Fruit fly (Drosophila melanogaster) whole organism, adult: Measurements from ENCODE around the gene CG15399.
A peak's percentile ranks its signal among the peaks of the same experiment; 100 is the strongest.

Experiments
- CG11617 ChIP-seq: fragments of 200-800 bp; sonication (Bioruptor generic); optimal IDR thresholded peaks from 2 replicates; lab custom pipeline; 2017; ENCODE audit warnings: mild to moderate bottlenecking, missing biosample characterization, missing genetic modification reagents, missing genetic modification characterization
- CG12768 ChIP-seq: fragments of 200-800 bp; sonication (Bioruptor generic); optimal IDR thresholded peaks from 2 replicates; lab custom pipeline; 2017; ENCODE audit warnings: missing biosample characterization, missing genetic modification characterization, mild to moderate bottlenecking, moderate library complexity, missing genetic modification reagents
- CG33017 ChIP-seq: fragments of 200-800 bp; sonication (Bioruptor generic); optimal IDR thresholded peaks from 2 replicates; lab custom pipeline; 2018; ENCODE audit warnings: missing biosample characterization, mild to moderate bottlenecking, missing genetic modification characterization, moderate library complexity
- CG5204 ChIP-seq: fragments of 200-800 bp; sonication (Bioruptor generic); optimal IDR thresholded peaks from 2 replicates; lab custom pipeline; 2016; ENCODE audit warnings: missing biosample characterization, missing genetic modification characterization
- CG7101 ChIP-seq: fragments of 200-800 bp; sonication (Bioruptor generic); optimal IDR thresholded peaks from 2 replicates; lab custom pipeline; 2018; ENCODE audit warnings: missing biosample characterization, mild to moderate bottlenecking, missing genetic modification characterization, moderate library complexity
- Clk ChIP-seq: fragments of 200-800 bp; sonication (Bioruptor generic); optimal IDR thresholded peaks from 2 replicates; lab custom pipeline; 2017; ENCODE audit warnings: missing biosample characterization, missing genetic modification characterization
- Crg-1 ChIP-seq: fragments of 200-800 bp; sonication (Bioruptor generic); optimal IDR thresholded peaks from 2 replicates; lab custom pipeline; 2016; ENCODE audit warnings: missing biosample characterization, missing genetic modification characterization
- cic ChIP-seq: fragments of 200-800 bp; sonication (Bioruptor generic); optimal IDR thresholded peaks from 2 replicates; lab custom pipeline; 2017; ENCODE audit warnings: missing biosample characterization, mild to moderate bottlenecking, missing genetic modification characterization, moderate library complexity
- kay ChIP-seq: fragments of 200-800 bp; sonication (Bioruptor generic); peaks from one replicate; lab custom pipeline; 2016; ENCODE audit warnings: missing biosample characterization, missing genetic modification characterization, borderline replicate concordance
- ovo ChIP-seq: fragments of 200-800 bp; sonication (Bioruptor generic); optimal IDR thresholded peaks from 2 replicates; lab custom pipeline; 2016; ENCODE audit warnings: missing biosample characterization, missing genetic modification characterization
- pad ChIP-seq: fragments of 200-800 bp; sonication (Bioruptor generic); optimal IDR thresholded peaks from 3 replicates; lab custom pipeline; 2017; ENCODE audit warnings: missing biosample characterization, missing genetic modification characterization, mild to moderate bottlenecking, moderate library complexity, missing genetic modification reagents

DNA sequence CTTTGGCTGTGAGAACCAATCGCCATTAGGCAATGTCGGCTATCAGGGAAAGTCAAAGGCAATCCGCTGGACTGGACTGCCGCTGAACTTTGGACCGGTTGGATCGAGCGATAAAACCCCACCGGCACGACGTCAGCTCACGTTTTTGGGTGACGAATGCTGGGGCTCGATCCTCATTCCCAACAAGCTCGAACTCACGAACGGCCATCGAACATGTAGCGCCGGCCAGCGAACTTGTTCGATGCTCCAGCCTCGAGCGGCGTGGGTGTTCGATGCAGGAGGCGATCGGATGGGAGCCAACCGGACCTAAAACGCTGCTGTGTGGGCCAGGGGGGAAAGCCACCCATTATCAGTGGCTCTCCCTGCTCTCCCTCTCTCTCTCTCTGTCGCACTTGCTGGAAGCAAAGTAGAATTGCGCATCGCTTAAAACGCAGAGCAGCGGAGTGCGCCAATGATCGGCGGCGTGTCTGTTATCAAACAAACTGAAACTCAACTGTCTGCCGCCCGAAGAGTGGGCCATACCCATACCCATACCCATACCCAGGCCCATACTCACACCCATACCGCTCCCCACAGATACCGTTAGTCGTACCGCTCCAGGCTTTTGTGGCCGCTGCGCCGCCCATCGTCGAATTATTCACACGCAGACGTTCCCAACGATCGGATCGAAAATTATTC is 33.2 kb upstream of the CG15399 start, which contains the start of gene daw:
- no peak for TF ChIP-seq Crg-1
- TF ChIP-seq pad (GFP tag; lab: Kevin White, UChicago), result no peak
- TF ChIP-seq CG5204 (GFP tag; lab: Kevin White, UChicago), result no peak
- TF ChIP-seq CG7101 (tag; lab: Kevin White, UChicago), result no peak
- no peak for TF ChIP-seq Clk (GFP tag; lab: Kevin White, UChicago)
- TF ChIP-seq CG12768, result peak; percentile 42
- TF ChIP-seq CG11617 (GFP tag; lab: Kevin White, UChicago), result no peak
- peak; percentile 36 for TF ChIP-seq kay (GFP tag; lab: Kevin White, UChicago)
- TF ChIP-seq ovo (GFP tag; lab: Kevin White, UChicago), result no peak
- peak; percentile 7 for TF ChIP-seq cic (GFP tag; lab: Kevin White, UChicago)
- TF ChIP-seq CG33017, result no peak
